Fruit fly (Drosophila melanogaster) whole organism, wandering third instar larva: Measurements from ENCODE around the gene CG32267.

Experiments
- CG32264 ChIP-seq: fragments of 200-800 bp; sonication (Bioruptor generic); optimal IDR thresholded peaks from 2 replicates; lab custom pipeline; 2016; ENCODE audit warnings: missing biosample characterization, missing genetic modification characterization
- CrebA ChIP-seq: fragments of 200-800 bp; sonication (Bioruptor generic); optimal IDR thresholded peaks from 2 replicates; lab custom pipeline; 2016; ENCODE audit warnings: missing biosample characterization, mild to moderate bottlenecking, missing genetic modification characterization, borderline replicate concordance
- Dfd ChIP-seq: fragments of >200 bp; optimal IDR thresholded peaks from 2 replicates; lab custom pipeline; 2017; ENCODE audit warnings: missing biosample characterization, missing genetic modification characterization
- Dif ChIP-seq: fragments of 200-275, 200-300 bp; sonication (Bioruptor generic); optimal IDR thresholded peaks from 2 replicates; lab custom pipeline; 2018; ENCODE audit warnings: missing biosample characterization, missing genetic modification characterization; ENCODE audit not compliant: partially characterized antibody
- GATAd ChIP-seq: sonication (Bioruptor generic); optimal IDR thresholded peaks from 2 replicates; lab custom pipeline; 2016; ENCODE audit warnings: missing biosample characterization, missing genetic modification characterization
- HLH106 ChIP-seq: fragments of 200-800 bp; optimal IDR thresholded peaks from 3 replicates; lab custom pipeline; 2019; ENCODE audit warnings: missing biosample characterization, mild to moderate bottlenecking, missing genetic modification characterization, moderate library complexity
- Hr83 ChIP-seq: fragments of 200-300 bp; sonication (Bioruptor generic); optimal IDR thresholded peaks from 2 replicates; lab custom pipeline; 2016; ENCODE audit warnings: missing biosample characterization, mild to moderate bottlenecking, missing genetic modification characterization, moderate library complexity; ENCODE audit not compliant: poor library complexity, severe bottlenecking
- Mio ChIP-seq: sonication (Bioruptor generic); optimal IDR thresholded peaks from 2 replicates; lab custom pipeline; 2016; ENCODE audit warnings: missing biosample characterization, missing genetic modification characterization
- OdsH ChIP-seq: fragments of 200-800 bp; sonication (Bioruptor generic); optimal IDR thresholded peaks from 2 replicates; lab custom pipeline; 2016; ENCODE audit warnings: missing biosample characterization, mild to moderate bottlenecking, missing genetic modification characterization
- Rel ChIP-seq, 2 experiments: fragments of 200-800 bp; sonication (Bioruptor generic) in 1 of 2; optimal IDR thresholded peaks; 2 replicates in 1 of 2; 3 replicates in 1 of 2; lab custom pipeline; 2016 to 2019; ENCODE audit warnings: mild to moderate bottlenecking in 2 of 2, missing biosample characterization in 2 of 2, missing genetic modification characterization in 2 of 2, moderate library complexity in 1 of 2
- Sp1 ChIP-seq: fragments of 200-800 bp; sonication (Bioruptor generic); optimal IDR thresholded peaks from 3 replicates; lab custom pipeline; 2019; ENCODE audit warnings: missing biosample characterization, mild to moderate bottlenecking, missing genetic modification characterization, moderate library complexity
- Vsx2 ChIP-seq: fragments of 200-300, 225-300 bp; sonication (Bioruptor generic); optimal IDR thresholded peaks from 2 replicates; lab custom pipeline; 2018; ENCODE audit warnings: missing biosample characterization, missing genetic modification characterization; ENCODE audit not compliant: partially characterized antibody
- br ChIP-seq: fragments of 200-800 bp; sonication (Bioruptor generic); optimal IDR thresholded peaks from 2 replicates; lab custom pipeline; 2016; ENCODE audit warnings: missing biosample characterization, missing genetic modification characterization
- brk ChIP-seq: fragments of 200-800 bp; sonication (Bioruptor generic); optimal IDR thresholded peaks from 2 replicates; lab custom pipeline; 2016; ENCODE audit warnings: missing biosample characterization, mild to moderate bottlenecking, missing genetic modification characterization
- dl ChIP-seq, 2 experiments: fragments of 175-275, 200-275 bp in 1 of 2; fragments of 200-275 bp in 1 of 2; sonication (Bioruptor generic); optimal IDR thresholded peaks; lab custom pipeline; 2018; ENCODE audit warnings: mild to moderate bottlenecking in 2 of 2, missing biosample characterization in 2 of 2, missing genetic modification characterization in 2 of 2, moderate library complexity in 2 of 2; ENCODE audit not compliant: partially characterized antibody in 2 of 2, insufficient read depth in 1 of 2
- dmrt93B ChIP-seq: fragments of 200-800 bp; sonication (Bioruptor generic); optimal IDR thresholded peaks from 2 replicates; lab custom pipeline; 2018; ENCODE audit warnings: missing biosample characterization, mild to moderate bottlenecking, missing genetic modification characterization
- ey ChIP-seq: fragments of 200-800 bp; sonication (Bioruptor generic); optimal IDR thresholded peaks from 2 replicates; lab custom pipeline; 2016; ENCODE audit warnings: missing biosample characterization, missing genetic modification characterization
- foxo ChIP-seq, 2 experiments: fragments of 200-800 bp; sonication (Bioruptor generic); optimal IDR thresholded peaks; 2 replicates in 1 of 2; 3 replicates in 1 of 2; lab custom pipeline; 2016 to 2017; ENCODE audit warnings: missing biosample characterization in 2 of 2, missing genetic modification characterization in 2 of 2
- fru ChIP-seq: fragments of 200-800 bp; sonication (Bioruptor generic); optimal IDR thresholded peaks from 3 replicates; lab custom pipeline; 2016; ENCODE audit warnings: missing biosample characterization, mild to moderate bottlenecking, missing genetic modification characterization
- h ChIP-seq: fragments of 200-800 bp; sonication (Bioruptor generic); optimal IDR thresholded peaks from 3 replicates; lab custom pipeline; 2016; ENCODE audit warnings: missing biosample characterization, mild to moderate bottlenecking, missing genetic modification characterization
- jim ChIP-seq: fragments of 175-275, 200-325 bp; sonication (Bioruptor generic); optimal IDR thresholded peaks from 2 replicates; lab custom pipeline; 2016; ENCODE audit warnings: missing biosample characterization, mild to moderate bottlenecking, missing genetic modification characterization
- lola ChIP-seq: fragments of >200 bp; optimal IDR thresholded peaks from 2 replicates; lab custom pipeline; 2017; ENCODE audit warnings: missing biosample characterization, missing genetic modification characterization
- pan ChIP-seq: fragments of >200 bp; optimal IDR thresholded peaks from 2 replicates; lab custom pipeline; 2017
- psq ChIP-seq: fragments of 200-800 bp; sonication (Bioruptor generic); optimal IDR thresholded peaks from 3 replicates; lab custom pipeline; 2017; ENCODE audit warnings: missing biosample characterization, mild to moderate bottlenecking, missing genetic modification characterization, moderate library complexity
- rgr ChIP-seq: fragments of 200-800 bp; sonication (Bioruptor generic); optimal IDR thresholded peaks from 3 replicates; lab custom pipeline; 2016; ENCODE audit warnings: missing biosample characterization, mild to moderate bottlenecking, missing genetic modification characterization
- sv ChIP-seq: fragments of 200-800 bp; sonication (Bioruptor generic); optimal IDR thresholded peaks from 3 replicates; lab custom pipeline; 2016; ENCODE audit warnings: missing biosample characterization, missing genetic modification characterization
- tai ChIP-seq: sonication (Bioruptor generic); optimal IDR thresholded peaks from 2 replicates; lab custom pipeline; 2016; ENCODE audit warnings: missing biosample characterization, missing genetic modification characterization
- usp ChIP-seq: fragments of >200 bp; optimal IDR thresholded peaks from 2 replicates; lab custom pipeline; 2017; ENCODE audit warnings: missing biosample characterization, missing genetic modification characterization
- woc ChIP-seq: sonication (Bioruptor generic); optimal IDR thresholded peaks from 2 replicates; lab custom pipeline; 2016; ENCODE audit warnings: missing biosample characterization, mild to moderate bottlenecking, missing genetic modification characterization

CG32267 gene

DNA sequence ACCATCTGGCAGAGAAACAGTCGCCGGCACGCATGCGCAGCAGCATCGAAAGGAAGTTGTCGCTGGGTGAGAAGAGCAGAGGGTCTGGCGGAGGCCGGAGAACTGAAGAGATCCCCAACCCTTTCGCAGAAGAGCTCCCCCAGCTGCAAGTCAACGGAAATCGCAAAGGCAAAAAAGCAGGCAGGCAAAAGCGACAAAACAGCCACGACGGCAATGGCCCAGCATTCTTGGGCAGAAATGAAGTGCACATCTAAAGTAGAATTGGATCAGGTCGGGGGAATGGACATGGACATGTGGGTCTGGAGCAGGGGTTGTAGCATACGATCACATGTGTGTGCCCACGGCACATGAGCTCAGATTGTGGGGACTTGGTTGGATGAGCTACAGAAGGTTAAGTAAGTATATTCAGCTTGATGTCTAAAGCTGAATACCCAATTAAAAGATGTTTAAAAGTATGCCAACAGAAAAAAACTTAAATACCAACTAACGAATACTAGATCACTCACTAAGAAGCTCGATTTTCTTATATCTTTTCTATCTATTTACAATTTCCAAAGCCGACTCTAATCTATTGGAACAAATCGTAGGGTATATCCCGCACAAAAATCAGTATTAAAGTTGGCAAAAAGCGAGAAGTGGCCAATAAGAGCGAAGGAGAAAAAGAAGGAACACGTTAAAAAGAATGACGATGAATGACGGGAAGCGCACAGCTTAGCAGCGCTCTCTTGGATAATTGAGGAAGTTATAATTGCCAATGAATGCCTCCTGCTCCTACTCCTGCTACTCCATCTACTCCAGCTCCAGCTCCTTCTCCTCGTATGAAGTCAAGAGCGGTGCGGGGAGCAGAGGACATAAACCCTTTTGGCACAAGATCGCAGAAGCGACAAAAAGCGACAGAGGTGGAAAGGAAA is 29.9 kb downstream of the CG32267 start (continued):
- TF ChIP-seq Sp1 (GFP tag; lab: Kevin White, UChicago): peak; percentile 49
- TF ChIP-seq dl (GFP tag; optimal IDR thresholded peaks at IDR 0.05; lab: Kevin White, UChicago; ENCODE audit: insufficient read depth in 1 of 2, partially characterized antibody in 2 of 2): peak; percentile 41 to 45
- TF ChIP-seq GATAd (GFP tag; lab: Kevin White, UChicago): no peak

DNA sequence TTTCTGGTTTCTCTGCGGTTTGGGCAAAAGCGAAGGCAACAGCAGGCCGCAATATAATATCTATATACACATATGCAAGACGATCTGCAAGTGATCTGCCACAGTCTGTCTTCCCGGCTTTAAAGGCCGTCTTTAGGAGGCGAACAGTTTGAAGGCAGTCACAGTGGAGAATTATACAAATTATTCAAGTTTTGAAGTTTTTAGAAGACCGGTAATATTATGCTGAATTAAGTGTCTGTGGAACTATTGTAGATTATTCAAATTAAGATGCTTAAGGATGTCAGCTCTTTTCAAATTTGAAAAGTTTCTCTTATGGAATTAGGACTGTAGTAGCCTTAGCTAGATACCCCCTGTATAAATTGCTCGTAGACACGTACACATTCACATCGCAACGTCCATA is 31.8 kb downstream of the CG32267 start:
- no peak for TF ChIP-seq pan (lab: Kevin White, UChicago)
- TF ChIP-seq foxo (GFP tag; optimal IDR thresholded peaks at IDR 0.05; lab: Kevin White, UChicago): peak in 1 of 2 experiments; percentile 11
- TF ChIP-seq psq: no peak
- TF ChIP-seq tai: no peak
- no peak for TF ChIP-seq GATAd (GFP tag; lab: Kevin White, UChicago)
- peak; percentile 18 for TF ChIP-seq woc (GFP tag; lab: Kevin White, UChicago)

DNA sequence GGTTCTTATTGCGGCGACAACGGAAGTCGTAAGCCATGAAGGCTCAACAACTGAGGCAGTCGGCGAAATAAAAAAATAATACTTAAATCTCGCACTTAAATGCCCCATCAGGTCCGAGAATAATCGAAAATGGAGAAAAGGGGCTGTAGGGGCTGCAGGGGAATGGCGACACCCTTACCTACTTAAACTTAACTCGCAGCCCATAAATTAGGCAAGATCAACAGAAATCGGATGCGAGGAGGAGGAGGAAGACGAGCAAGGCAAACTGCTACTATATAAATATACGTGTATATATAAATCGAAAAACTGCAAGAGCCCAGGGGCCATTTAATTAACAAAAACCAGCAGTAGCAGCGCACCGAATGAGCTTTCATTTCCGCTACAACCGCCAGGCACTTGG is 32.3 kb downstream of the CG32267 start:
- TF ChIP-seq woc (GFP tag; lab: Kevin White, UChicago) (no peak), tai (no peak), brk (GFP tag; lab: Kevin White, UChicago) (no peak), Mio (GFP tag; lab: Kevin White, UChicago) (no peak), fru (no peak), rgr (GFP tag; lab: Kevin White, UChicago) (no peak), CG32264 (no peak), Hr83 (GFP tag; lab: Kevin White, UChicago) (no peak), lola (GFP tag; lab: Kevin White, UChicago) (no peak), CrebA (GFP tag; lab: Kevin White, UChicago) (no peak), jim (GFP tag; lab: Kevin White, UChicago) (no peak)

DNA sequence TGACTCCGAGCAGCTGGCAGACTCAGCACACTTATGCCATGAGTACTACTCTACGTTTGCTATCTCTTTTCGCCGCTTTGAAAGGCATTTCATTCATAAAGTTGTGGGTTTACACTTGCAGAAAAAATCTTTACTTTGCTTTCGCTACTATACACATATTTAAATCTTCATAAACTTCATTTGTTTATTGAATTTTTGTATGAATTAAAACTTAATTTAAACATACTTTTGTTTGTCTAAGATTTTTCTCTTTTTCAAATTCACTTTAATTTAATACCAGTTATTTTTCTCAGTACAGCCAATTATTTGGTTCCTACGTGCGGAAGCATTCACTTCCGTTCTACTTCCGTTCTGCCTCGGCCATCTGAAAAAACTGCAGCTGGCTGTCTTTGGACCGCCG is 33.4 kb downstream of the CG32267 start:
- no peak for TF ChIP-seq jim (GFP tag; lab: Kevin White, UChicago)
- TF ChIP-seq psq: peak; percentile 48
- TF ChIP-seq h (GFP tag; lab: Kevin White, UChicago): peak; percentile 26
- peak; percentile 54 for TF ChIP-seq fru
- TF ChIP-seq ey (GFP tag; lab: Kevin White, UChicago): peak; percentile 8
- TF ChIP-seq rgr (GFP tag; lab: Kevin White, UChicago): peak; percentile 3
- no peak for TF ChIP-seq Vsx2 (GFP tag; lab: Kevin White, UChicago)
- TF ChIP-seq Rel (GFP tag; optimal IDR thresholded peaks at IDR 0.05; lab: Kevin White, UChicago): no peak
- TF ChIP-seq Rel (tag; optimal IDR thresholded peaks at IDR 0.05; lab: Kevin White, UChicago): no peak
- no peak for TF ChIP-seq dmrt93B (GFP tag; lab: Kevin White, UChicago)
- no peak for TF ChIP-seq CG32264
- TF ChIP-seq HLH106 (tag; lab: Kevin White, UChicago): peak; percentile 14
- TF ChIP-seq dl (GFP tag; optimal IDR thresholded peaks at IDR 0.05; lab: Kevin White, UChicago; ENCODE audit: insufficient read depth in 1 of 2, partially characterized antibody in 2 of 2): no peak
- TF ChIP-seq Dif (GFP tag; lab: Kevin White, UChicago): no peak
- peak; percentile 38 for TF ChIP-seq Sp1 (GFP tag; lab: Kevin White, UChicago)
- TF ChIP-seq sv (GFP tag; lab: Kevin White, UChicago): no peak
- TF ChIP-seq Dfd (GFP tag; lab: Kevin White, UChicago): no peak
- TF ChIP-seq foxo (GFP tag; optimal IDR thresholded peaks at IDR 0.05; lab: Kevin White, UChicago): peak in 1 of 2 experiments; percentile 59
- peak; percentile 35 for TF ChIP-seq OdsH (GFP tag; lab: Kevin White, UChicago)
- peak; percentile 30 for TF ChIP-seq tai
- TF ChIP-seq usp (GFP tag; lab: Kevin White, UChicago): no peak
- peak; percentile 2 for TF ChIP-seq br
- no peak for TF ChIP-seq CrebA (GFP tag; lab: Kevin White, UChicago)
- TF ChIP-seq woc (GFP tag; lab: Kevin White, UChicago): peak; percentile 25
